Worm (Caenorhabditis elegans) whole organism, L2 larva: ENCODE data around the gene srg-13.

ENCODE experiments used
- R02D3.7 ChIP-seq: fragments of 150-350 bp; optimal IDR thresholded peaks from 2 replicates; lab custom pipeline; 2014; ENCODE audit warnings: missing biosample characterization, missing genetic modification characterization
- aly-2 ChIP-seq: fragments of 150-350 bp; optimal IDR thresholded peaks from 2 replicates; lab custom pipeline; 2014; ENCODE audit warnings: missing biosample characterization, missing genetic modification characterization
- elt-1 ChIP-seq: fragments of 150-350 bp; optimal IDR thresholded peaks from 2 replicates; lab custom pipeline; 2014; ENCODE audit warnings: missing biosample characterization, missing genetic modification characterization
- lsy-2 ChIP-seq, 2 experiments: fragments of 150-350 bp in 1 of 2; sonication (generic microtip) in 1 of 2; optimal IDR thresholded peaks; 2 replicates each; lab custom pipeline; 2014 to 2017; ENCODE audit warnings: missing biosample characterization in 2 of 2, missing genetic modification characterization in 2 of 2
- nhr-237 ChIP-seq: fragments of 150-350 bp; optimal IDR thresholded peaks from 2 replicates; lab custom pipeline; 2014; ENCODE audit warnings: missing biosample characterization, missing genetic modification characterization
- nhr-25 ChIP-seq: fragments of 150-350 bp; sonication (generic microtip); optimal IDR thresholded peaks from 3 replicates; lab custom pipeline; 2014; ENCODE audit warnings: missing biosample characterization, missing genetic modification characterization
- ztf-11 ChIP-seq: sonication (generic microtip); optimal IDR thresholded peaks from 2 replicates; lab custom pipeline; 2017; ENCODE audit warnings: missing biosample characterization, missing genetic modification characterization
- ztf-4 ChIP-seq: fragments of 150-350 bp; optimal IDR thresholded peaks from 2 replicates; lab custom pipeline; 2014; ENCODE audit warnings: missing biosample characterization, missing genetic modification characterization

- TF ChIP-seq ztf-11 (no peak), nhr-25 (tag; lab: Kevin White, UChicago) (no peak), nhr-237 (tag; lab: Kevin White, UChicago) (no peak), lsy-2 (tag; optimal IDR thresholded peaks at IDR 0.05; lab: Kevin White, UChicago) (no peak), ztf-4 (tag; lab: Kevin White, UChicago) (peak; percentile 17), R02D3.7 (tag; lab: Kevin White, UChicago) (no peak), elt-1 (tag; lab: Kevin White, UChicago) (no peak), aly-2 (no peak)
These were observed 18.1 kb upstream of the srg-13 start for ce11 chrIII:4653912-4654311.
